Fruit fly (Drosophila melanogaster): ENCODE data around the gene Jon66Ci.

Jon66Ci gene

dm6 chr3L:8363266-8363665 lies 28.1 kb upstream of the Jon66Ci start:
- TF ChIP-seq Bteb2 (GFP tag; optimal IDR thresholded peaks at IDR 0.05): no peak
- peak; percentile 39 for TF ChIP-seq CG12769 (tag; optimal IDR thresholded peaks at IDR 0.05)
- TF ChIP-seq abd-A (tag; optimal IDR thresholded peaks at IDR 0.05): peak; percentile 55
- TF ChIP-seq pzg (GFP tag; optimal IDR thresholded peaks at IDR 0.05): no peak
- TF ChIP-seq CG42726 (GFP tag; IDR thresholded peaks at IDR 0.05; ENCODE audit: partially characterized antibody): no peak
- TF ChIP-seq Ravus (GFP tag; IDR thresholded peaks at IDR 0.05): no peak
- no peak for TF ChIP-seq inv (GFP tag; IDR thresholded peaks at IDR 0.05; ENCODE audit: partially characterized antibody)
- TF ChIP-seq oc (tag; optimal IDR thresholded peaks at IDR 0.05): peak; percentile 78
- no peak for TF ChIP-seq CG2120 (GFP tag; optimal IDR thresholded peaks at IDR 0.05)
- no peak for TF ChIP-seq CG31365 (tag; optimal IDR thresholded peaks at IDR 0.05)
- no peak for TF ChIP-seq cato (GFP tag; optimal IDR thresholded peaks at IDR 0.05; ENCODE audit: borderline replicate concordance)
- peak; percentile 76 for TF ChIP-seq vvl (GFP tag; IDR thresholded peaks at IDR 0.05)
- no peak for TF ChIP-seq lov (optimal IDR thresholded peaks at IDR 0.05)
- TF ChIP-seq lov (GFP tag; IDR thresholded peaks at IDR 0.05): no peak
- TF ChIP-seq tio (GFP tag; optimal IDR thresholded peaks at IDR 0.05): no peak
- no peak for TF ChIP-seq ewg (GFP tag; optimal IDR thresholded peaks at IDR 0.05)
- no peak for TF ChIP-seq Hr78 (GFP tag; optimal IDR thresholded peaks at IDR 0.05)
- no peak for TF ChIP-seq fd96Cb (tag; optimal IDR thresholded peaks at IDR 0.05)
- no peak for TF ChIP-seq h (optimal IDR thresholded peaks at IDR 0.05)
- TF ChIP-seq NC2α (GFP tag; optimal IDR thresholded peaks at IDR 0.05): no peak
- TF ChIP-seq Dad (GFP tag; optimal IDR thresholded peaks at IDR 0.05): no peak
- 0 out of 3 replicates have a peak, but pooled peaks have one; percentile 37 for TF ChIP-seq sr (GFP tag; IDR thresholded peaks at IDR 0.05)
- no peak for TF ChIP-seq Bgb (GFP tag; IDR thresholded peaks at IDR 0.05; ENCODE audit: partially characterized antibody)
- TF ChIP-seq wdn (GFP tag; IDR thresholded peaks at IDR 0.05): no peak
- no peak for TF ChIP-seq Sry-δ (GFP tag; optimal IDR thresholded peaks at IDR 0.05)
- peak; percentile 97 for TF ChIP-seq pros (GFP tag; optimal IDR thresholded peaks at IDR 0.05)
- no peak for TF ChIP-seq ssp (GFP tag; IDR thresholded peaks at IDR 0.05)
- no peak for TF ChIP-seq sna (GFP tag; IDR thresholded peaks at IDR 0.05; ENCODE audit: partially characterized antibody)
- TF ChIP-seq gce (GFP tag; IDR thresholded peaks at IDR 0.05): no peak

dm6 chr3L:8368694-8369344 lies 22.5 kb upstream of the Jon66Ci start:
- TF ChIP-seq Hr51 (GFP tag; optimal IDR thresholded peaks at IDR 0.05): no peak
- no peak for TF ChIP-seq sim (GFP tag; IDR thresholded peaks at IDR 0.05)
- TF ChIP-seq HLHmδ (GFP tag; optimal IDR thresholded peaks at IDR 0.05): no peak
- TF ChIP-seq CG8089 (GFP tag; optimal IDR thresholded peaks at IDR 0.05): no peak
- no peak for TF ChIP-seq nerfin-2 (GFP tag; IDR thresholded peaks at IDR 0.05; ENCODE audit: partially characterized antibody)
- peak; percentile 33 for TF ChIP-seq Ets65A (GFP tag)
- TF ChIP-seq sr (GFP tag; IDR thresholded peaks at IDR 0.05): no peak
- TF ChIP-seq Oli (tag; optimal IDR thresholded peaks at IDR 0.05): no peak
- no peak for TF ChIP-seq Fer1 (GFP tag; optimal IDR thresholded peaks at IDR 0.05)
- no peak for TF ChIP-seq eyg (GFP tag; optimal IDR thresholded peaks at IDR 0.05)
- no peak for TF ChIP-seq tin (GFP tag; optimal IDR thresholded peaks at IDR 0.05)
- TF ChIP-seq CkIIα-i1 (GFP tag; IDR thresholded peaks at IDR 0.05): no peak
- no peak for TF ChIP-seq zen2 (GFP tag; IDR thresholded peaks at IDR 0.05; ENCODE audit: partially characterized antibody)
- TF ChIP-seq HLH3B (GFP tag; IDR thresholded peaks at IDR 0.05): no peak
- TF ChIP-seq CG15073 (GFP tag; optimal IDR thresholded peaks at IDR 0.05): no peak
- TF ChIP-seq az2 (GFP tag; optimal IDR thresholded peaks at IDR 0.05): no peak
- TF ChIP-seq exex (tag; optimal IDR thresholded peaks at IDR 0.05): no peak
- TF ChIP-seq lbe (GFP tag; optimal IDR thresholded peaks at IDR 0.05): peak; percentile 42
- TF ChIP-seq corto (GFP tag; optimal IDR thresholded peaks at IDR 0.05): peak; percentile 29
- no peak for TF ChIP-seq CG11723 (GFP tag; optimal IDR thresholded peaks at IDR 0.05)
- TF ChIP-seq Usf (GFP tag; optimal IDR thresholded peaks at IDR 0.05): no peak
- no peak for TF ChIP-seq B-H2 (GFP tag; optimal IDR thresholded peaks at IDR 0.05)
- no peak for TF ChIP-seq CG42726 (GFP tag; IDR thresholded peaks at IDR 0.05; ENCODE audit: partially characterized antibody)
- TF ChIP-seq CG14441 (GFP tag; IDR thresholded peaks at IDR 0.05): no peak

All from whole organism, embryonic.